Fruit fly (Drosophila melanogaster): Measurements from ENCODE around the gene CG3626.

The CG3626 gene

DNA sequence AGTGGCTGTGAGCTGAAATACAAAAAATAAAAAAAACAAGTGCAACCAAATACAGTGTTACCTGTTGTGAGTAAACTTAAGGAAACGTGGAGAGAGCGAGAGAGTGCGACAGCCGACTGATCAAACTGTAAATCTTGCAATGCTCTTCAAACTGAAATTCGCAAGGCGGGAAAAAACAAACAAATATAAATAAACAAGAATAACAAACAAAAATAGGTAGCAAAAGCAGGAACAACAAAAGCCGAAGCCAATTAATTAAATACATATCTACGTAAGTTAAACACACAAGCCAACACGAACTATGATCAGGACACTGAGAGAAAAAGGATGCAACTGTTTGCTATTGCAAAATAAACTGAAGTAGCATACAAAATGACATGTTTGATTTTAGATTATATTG, 40.9 kb upstream of the CG3626 start:
- no peak for TF ChIP-seq cic (GFP tag; optimal IDR thresholded peaks at IDR 0.05)
- no peak for TF ChIP-seq CG14711 (tag; optimal IDR thresholded peaks at IDR 0.05)
- TF ChIP-seq kay (GFP tag; ENCODE audit: borderline replicate concordance), result no peak
- TF ChIP-seq CG7045 (GFP tag; optimal IDR thresholded peaks at IDR 0.05), result no peak
- peak; percentile 51 for TF ChIP-seq CG7101 (tag; optimal IDR thresholded peaks at IDR 0.05)
- no peak for TF ChIP-seq tj (GFP tag; optimal IDR thresholded peaks at IDR 0.05)
- TF ChIP-seq Crg-1 (GFP tag; optimal IDR thresholded peaks at IDR 0.05), result no peak
- TF ChIP-seq CG1620 (GFP tag; optimal IDR thresholded peaks at IDR 0.05), result peak; percentile 19
- TF ChIP-seq CG11617 (GFP tag; optimal IDR thresholded peaks at IDR 0.05), result no peak
- TF ChIP-seq ovo (GFP tag; optimal IDR thresholded peaks at IDR 0.05), result no peak
- no peak for TF ChIP-seq Mnt (GFP tag; optimal IDR thresholded peaks at IDR 0.05)
- peak; percentile 28 for TF ChIP-seq CG5204 (GFP tag; optimal IDR thresholded peaks at IDR 0.05)
- TF ChIP-seq CG33017 (tag; optimal IDR thresholded peaks at IDR 0.05), result no peak
- peak; percentile 1 for TF ChIP-seq toe (GFP tag; optimal IDR thresholded peaks at IDR 0.05)

DNA sequence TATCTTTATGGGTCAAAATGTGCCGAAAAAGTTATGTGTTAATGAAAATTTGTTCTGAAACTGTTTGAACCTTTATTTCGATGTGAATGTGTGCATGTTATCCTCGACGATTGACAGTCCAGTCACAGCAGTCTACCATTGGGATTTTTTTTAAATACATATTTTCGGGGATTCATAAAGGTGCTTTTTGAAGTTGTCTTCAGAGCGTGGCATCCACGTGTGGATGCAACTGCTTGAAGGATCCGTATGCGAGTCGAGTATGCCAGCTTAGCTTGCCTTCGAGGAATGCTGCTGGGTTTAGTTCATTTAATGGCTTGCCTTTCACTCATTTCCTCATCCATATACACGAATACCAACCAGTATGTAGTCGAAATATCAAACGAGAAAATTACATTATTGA, 36.9 kb upstream of the CG3626 start, which contains the start of gene CG12693:
TSS of gene CG12693 (minus strand) at position 101 of the 400 bp plus-strand sequence.
- no peak for TF ChIP-seq tj (GFP tag; optimal IDR thresholded peaks at IDR 0.05)
- no peak for TF ChIP-seq CG14711 (tag; optimal IDR thresholded peaks at IDR 0.05)
- no peak for TF ChIP-seq CG11617 (GFP tag; optimal IDR thresholded peaks at IDR 0.05)
- TF ChIP-seq CG33017 (tag; optimal IDR thresholded peaks at IDR 0.05), result no peak
- no peak for TF ChIP-seq CG7101 (tag; optimal IDR thresholded peaks at IDR 0.05)

DNA sequence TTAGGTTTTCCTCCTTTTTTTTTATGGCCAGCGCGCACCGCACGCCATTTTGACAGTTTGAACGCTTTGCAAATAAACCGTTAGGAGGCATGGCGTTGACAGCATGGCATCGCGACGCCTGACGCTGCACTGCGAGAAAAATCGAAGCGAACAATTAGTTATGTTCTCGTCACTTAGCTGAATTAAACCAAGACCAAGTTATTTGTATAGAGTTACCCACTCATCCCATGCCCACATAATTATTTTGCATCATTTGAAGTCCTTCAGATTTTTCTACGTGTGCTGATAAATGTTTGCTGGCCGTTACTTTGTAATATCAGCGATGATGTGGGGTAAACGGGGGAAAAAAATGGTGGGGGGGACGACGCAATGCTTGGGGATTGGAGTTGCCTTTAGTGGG, 36.4 kb upstream of the CG3626 start:
- TF ChIP-seq Mnt (GFP tag; optimal IDR thresholded peaks at IDR 0.05), result no peak
- no peak for TF ChIP-seq pad (GFP tag; optimal IDR thresholded peaks at IDR 0.05)
- no peak for TF ChIP-seq CG7101 (tag; optimal IDR thresholded peaks at IDR 0.05)
- no peak for TF ChIP-seq cnc (optimal IDR thresholded peaks at IDR 0.05)
- no peak for TF ChIP-seq toe (GFP tag; optimal IDR thresholded peaks at IDR 0.05)
- no peak for TF ChIP-seq Crg-1 (GFP tag; optimal IDR thresholded peaks at IDR 0.05)
- no peak for TF ChIP-seq CG5204 (GFP tag; optimal IDR thresholded peaks at IDR 0.05)

DNA sequence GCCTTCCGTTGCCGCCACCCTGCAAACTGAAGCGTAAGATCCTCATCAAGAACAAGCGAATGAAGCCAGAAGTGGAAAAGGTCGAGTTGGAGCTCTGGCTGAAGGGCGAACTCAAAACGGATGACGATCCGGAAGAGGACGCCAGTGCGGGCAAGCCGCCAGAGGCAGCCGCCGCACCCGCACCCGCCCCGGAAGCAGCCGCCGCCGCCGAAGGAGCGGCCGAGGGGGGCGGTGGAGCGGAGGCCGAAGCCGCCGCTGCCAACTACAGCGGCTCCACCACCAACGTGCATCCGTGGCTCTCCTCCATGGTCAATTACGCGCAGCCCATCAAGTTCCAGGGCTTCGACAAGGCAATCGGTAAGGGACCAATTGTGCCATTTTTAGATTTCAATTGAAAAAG, 7.7 kb upstream of the CG3626 start:
- TF ChIP-seq pad (GFP tag; optimal IDR thresholded peaks at IDR 0.05), result no peak

DNA sequence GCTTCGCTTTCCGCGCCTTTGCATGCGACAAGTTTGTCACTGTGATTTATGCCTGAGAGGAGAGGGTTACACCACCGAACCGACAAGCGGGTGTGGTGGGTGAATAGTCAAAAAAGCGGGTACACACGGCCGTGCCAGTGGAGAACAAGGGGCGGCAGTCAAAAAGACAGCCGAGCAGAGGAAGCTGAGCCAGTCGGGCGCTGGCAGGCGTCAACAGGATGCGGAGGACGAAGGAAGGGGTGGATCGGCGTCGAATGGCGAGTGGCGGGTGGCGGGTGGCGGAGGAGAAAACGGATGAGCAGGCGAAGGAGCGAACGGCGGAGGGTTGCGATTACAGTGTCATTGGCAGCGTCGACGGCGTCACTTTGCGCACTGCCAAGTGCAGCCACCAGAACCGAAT, 9.4 kb downstream of the CG3626 start:
- TF ChIP-seq CG5204 (GFP tag; optimal IDR thresholded peaks at IDR 0.05) (no peak), CG33017 (tag; optimal IDR thresholded peaks at IDR 0.05) (no peak), toe (GFP tag; optimal IDR thresholded peaks at IDR 0.05) (no peak), CG7045 (GFP tag; optimal IDR thresholded peaks at IDR 0.05) (no peak), CG11617 (GFP tag; optimal IDR thresholded peaks at IDR 0.05) (no peak), cnc (optimal IDR thresholded peaks at IDR 0.05) (no peak), Crg-1 (GFP tag; optimal IDR thresholded peaks at IDR 0.05) (no peak), Hr96 (GFP tag; optimal IDR thresholded peaks at IDR 0.05) (no peak), bab1 (GFP tag; optimal IDR thresholded peaks at IDR 0.05) (no peak), tj (GFP tag; optimal IDR thresholded peaks at IDR 0.05) (no peak), CG14711 (tag; optimal IDR thresholded peaks at IDR 0.05) (no peak), CG12768 (GFP tag; optimal IDR thresholded peaks at IDR 0.05) (no peak), Clk (GFP tag; optimal IDR thresholded peaks at IDR 0.05) (no peak)

DNA sequence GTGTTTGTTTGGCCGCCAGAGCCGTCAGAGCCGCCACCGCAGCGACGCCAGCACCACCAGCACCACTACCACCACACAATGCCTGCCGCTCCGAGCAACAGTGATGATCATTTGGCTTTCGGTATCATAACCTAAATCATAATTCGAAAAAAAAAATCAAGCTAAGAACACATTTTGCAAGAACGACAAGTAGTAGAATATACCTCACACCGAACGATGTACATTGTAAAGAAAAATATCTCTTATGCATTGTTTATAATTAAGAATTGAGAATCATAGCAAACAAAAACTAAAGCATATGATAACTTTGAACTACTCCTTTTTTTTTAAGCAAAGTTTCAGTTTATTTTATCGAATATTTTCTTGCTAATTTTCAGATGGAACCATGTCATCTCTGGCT, 14.2 kb downstream of the CG3626 start:
- no peak for TF ChIP-seq CG12768 (GFP tag; optimal IDR thresholded peaks at IDR 0.05)
- TF ChIP-seq pad (GFP tag; optimal IDR thresholded peaks at IDR 0.05), result no peak
- TF ChIP-seq Crg-1 (GFP tag; optimal IDR thresholded peaks at IDR 0.05), result no peak
- TF ChIP-seq CG5204 (GFP tag; optimal IDR thresholded peaks at IDR 0.05), result no peak
- no peak for TF ChIP-seq cic (GFP tag; optimal IDR thresholded peaks at IDR 0.05)
- TF ChIP-seq CG11617 (GFP tag; optimal IDR thresholded peaks at IDR 0.05), result no peak
- TF ChIP-seq Mnt (GFP tag; optimal IDR thresholded peaks at IDR 0.05), result no peak
- TF ChIP-seq ovo (GFP tag; optimal IDR thresholded peaks at IDR 0.05), result no peak

DNA sequence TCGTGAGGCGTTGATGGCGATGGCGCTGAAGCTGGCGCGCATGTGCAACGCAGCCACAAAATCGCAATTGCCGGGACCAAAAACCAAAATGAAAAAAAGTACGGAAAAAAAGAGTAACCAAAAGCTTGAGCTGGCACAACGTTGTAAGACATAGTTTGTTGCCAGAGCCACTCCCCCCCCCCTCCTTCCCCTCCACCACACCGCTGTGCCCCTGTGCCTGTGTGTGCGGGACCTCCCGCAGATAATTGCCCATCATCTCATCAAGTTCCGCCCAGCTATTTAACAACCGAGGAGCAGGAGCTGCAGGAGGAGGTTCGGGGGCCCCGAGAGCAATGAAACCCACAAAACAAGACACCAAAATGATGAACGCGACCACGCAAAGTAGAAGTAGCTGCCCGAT, 14.9 kb downstream of the CG3626 start:
- TF ChIP-seq Hr96 (GFP tag; optimal IDR thresholded peaks at IDR 0.05) (no peak), toe (GFP tag; optimal IDR thresholded peaks at IDR 0.05) (no peak), CG7045 (GFP tag; optimal IDR thresholded peaks at IDR 0.05) (no peak), tj (GFP tag; optimal IDR thresholded peaks at IDR 0.05) (no peak), bab1 (GFP tag; optimal IDR thresholded peaks at IDR 0.05) (no peak), CG11617 (GFP tag; optimal IDR thresholded peaks at IDR 0.05) (no peak), Clk (GFP tag; optimal IDR thresholded peaks at IDR 0.05) (no peak), Mnt (GFP tag; optimal IDR thresholded peaks at IDR 0.05) (no peak), CG14711 (tag; optimal IDR thresholded peaks at IDR 0.05) (no peak), Crg-1 (GFP tag; optimal IDR thresholded peaks at IDR 0.05) (no peak), cic (GFP tag; optimal IDR thresholded peaks at IDR 0.05) (no peak), pad (GFP tag; optimal IDR thresholded peaks at IDR 0.05) (no peak), CG33017 (tag; optimal IDR thresholded peaks at IDR 0.05) (no peak), CG7101 (tag; optimal IDR thresholded peaks at IDR 0.05) (no peak), cnc (optimal IDR thresholded peaks at IDR 0.05) (no peak), CG5204 (GFP tag; optimal IDR thresholded peaks at IDR 0.05) (no peak), ovo (GFP tag; optimal IDR thresholded peaks at IDR 0.05) (no peak), kay (GFP tag; ENCODE audit: borderline replicate concordance) (no peak), CG12768 (GFP tag; optimal IDR thresholded peaks at IDR 0.05) (no peak)
